Fruit fly (Drosophila melanogaster): ENCODE measurements around the gene Hyls1.

DNA sequence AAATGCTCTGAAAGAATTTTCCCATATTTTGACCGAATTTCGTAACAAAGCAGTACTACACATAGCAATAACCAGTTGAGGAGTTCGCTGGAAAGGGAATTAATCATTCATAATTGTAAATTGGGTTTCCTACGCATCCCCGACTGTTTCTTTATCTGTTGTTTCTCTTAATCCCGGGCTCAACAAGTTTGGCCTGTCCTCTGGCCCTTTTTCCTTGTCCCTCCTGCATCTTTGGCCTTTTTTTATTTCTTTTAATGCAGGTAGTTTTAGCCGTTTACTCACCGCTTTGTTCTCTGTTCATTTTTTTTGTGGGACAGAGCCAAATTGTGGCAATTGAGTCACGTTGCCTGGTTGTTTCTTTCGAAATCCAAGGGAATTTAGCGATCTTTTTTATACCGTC is 1.3 kb upstream of the Hyls1 start:
- TF ChIP-seq CG4820 (GFP tag; optimal IDR thresholded peaks at IDR 0.05), result no peak
- TF ChIP-seq CG15269 (tag; optimal IDR thresholded peaks at IDR 0.05), result no peak
- no peak for TF ChIP-seq CG11723 (GFP tag; optimal IDR thresholded peaks at IDR 0.05)
